Worm (Caenorhabditis elegans): ENCODE data around the gene Y54G2A.73.
A peak's percentile ranks its signal among the peaks of the same experiment; 100 is the strongest.

Gene Y54G2A.73

ce11 chrIV:3001500-3001899 is 7.2 kb downstream of the Y54G2A.73 start:
- TF ChIP-seq mep-1 (tag; optimal IDR thresholded peaks at IDR 0.05) (peak; percentile 11), efl-1 (optimal IDR thresholded peaks at IDR 0.05) (peak; percentile 5 to 24), efl-1 (GFP tag; optimal IDR thresholded peaks at IDR 0.05 in 1 of 2) (peak in 1 of 2 experiments; percentile 32), fkh-10 (GFP tag; optimal IDR thresholded peaks at IDR 0.05) (no peak), lin-14 (GFP tag; optimal IDR thresholded peaks at IDR 0.05) (peak; percentile 54)

- TF ChIP-seq C34B4.2 (tag; optimal IDR thresholded peaks at IDR 0.05) (no peak), egl-13 (tag; optimal IDR thresholded peaks at IDR 0.05) (peak; percentile 3), fkh-4 (tag; optimal IDR thresholded peaks at IDR 0.05; ENCODE audit: borderline replicate concordance) (no peak), tbx-2 (tag; optimal IDR thresholded peaks at IDR 0.05) (peak; percentile 54), isw-1 (GFP tag; IDR thresholded peaks at IDR 0.05) (peak; percentile 39), hpl-2 (GFP tag; optimal IDR thresholded peaks at IDR 0.05) (no peak), tlp-1 (tag; optimal IDR thresholded peaks at IDR 0.05) (no peak), ceh-63 (GFP tag; optimal IDR thresholded peaks at IDR 0.05) (no peak), unc-98 (GFP tag; IDR thresholded peaks at IDR 0.05) (no peak), efl-3 (GFP tag; optimal IDR thresholded peaks at IDR 0.05) (peak; percentile 15), alr-1 (tag; optimal IDR thresholded peaks at IDR 0.05; ENCODE audit: borderline replicate concordance) (no peak), elt-3 (tag; optimal IDR thresholded peaks at IDR 0.05) (no peak), irx-1 (tag; optimal IDR thresholded peaks at IDR 0.05) (no peak), unc-62 (GFP tag; optimal IDR thresholded peaks at IDR 0.05) (no peak), elt-2 (tag; optimal IDR thresholded peaks at IDR 0.05) (no peak), mep-1 (tag; optimal IDR thresholded peaks at IDR 0.05) (no peak), fkh-8 (tag; optimal IDR thresholded peaks at IDR 0.05) (peak; percentile 69), mef-2 (tag; optimal IDR thresholded peaks at IDR 0.05) (no peak), nhr-85 (tag) (peak; percentile 68), mab-9 (GFP tag; IDR thresholded peaks at IDR 0.05) (no peak), jun-1 (tag; optimal IDR thresholded peaks at IDR 0.05) (peak; percentile 37), dsc-1 (tag; optimal IDR thresholded peaks at IDR 0.05) (no peak), vab-15 (tag; optimal IDR thresholded peaks at IDR 0.05) (no peak), lin-13 (GFP tag; optimal IDR thresholded peaks at IDR 0.05) (no peak), xbp-1 (tag; optimal IDR thresholded peaks at IDR 0.05) (peak; percentile 39), ceh-90 (tag; optimal IDR thresholded peaks at IDR 0.05) (no peak), nhr-47 (tag; optimal IDR thresholded peaks at IDR 0.05) (peak; percentile 55), nhr-76 (tag; optimal IDR thresholded peaks at IDR 0.05) (no peak), unc-130 (tag; optimal IDR thresholded peaks at IDR 0.05) (no peak), zip-4 (GFP tag; optimal IDR thresholded peaks at IDR 0.05) (no peak), nhr-71 (tag; optimal IDR thresholded peaks at IDR 0.05) (peak; percentile 70), lsy-2 (tag; optimal IDR thresholded peaks at IDR 0.05) (peak in 1 of 2 experiments; percentile 32), fos-1 (tag; optimal IDR thresholded peaks at IDR 0.05) (no peak), lin-35 (GFP tag; optimal IDR thresholded peaks at IDR 0.05) (peak in 1 of 2 experiments; percentile 2), swsn-7 (tag; optimal IDR thresholded peaks at IDR 0.05) (peak; percentile 58), nhr-77 (tag; optimal IDR thresholded peaks at IDR 0.05) (no peak), snu-23 (GFP tag; optimal IDR thresholded peaks at IDR 0.05) (peak; percentile 52), nhr-20 (tag; optimal IDR thresholded peaks at IDR 0.05) (peak; percentile 30), C04F5.9 (tag; optimal IDR thresholded peaks at IDR 0.05) (no peak), sptf-1 (tag; optimal IDR thresholded peaks at IDR 0.05) (no peak), ztf-11 (tag; optimal IDR thresholded peaks at IDR 0.05) (no peak), lin-14 (GFP tag; optimal IDR thresholded peaks at IDR 0.05) (peak; percentile 91), ets-5 (GFP tag; IDR thresholded peaks at IDR 0.05) (no peak), hlh-17 (GFP tag; optimal IDR thresholded peaks at IDR 0.05; ENCODE audit: borderline replicate concordance) (no peak), pag-3 (tag; optimal IDR thresholded peaks at IDR 0.05; ENCODE audit: borderline replicate concordance, insufficient read depth) (no peak), aha-1 (tag; optimal IDR thresholded peaks at IDR 0.05) (no peak), nhr-12 (tag; optimal IDR thresholded peaks at IDR 0.05) (no peak), F16B12.6 (tag; optimal IDR thresholded peaks at IDR 0.05) (no peak)
Observed at ce11 chrIV:2998597-2999161, 10.0 kb downstream of the Y54G2A.73 start.

Data from whole organism, L1 larva.